Fruit fly (Drosophila melanogaster): ENCODE measurements around the gene CG11294.

The CG11294 gene

dm6 chrX:8696106-8696595 is 2.7 kb upstream of the CG11294 start:
- peak; percentile 14 for TF ChIP-seq Dfd (GFP tag; optimal IDR thresholded peaks at IDR 0.05)
- no peak for TF ChIP-seq woc (GFP tag; optimal IDR thresholded peaks at IDR 0.05)

dm6 chrX:8694823-8695492 is 1.5 kb upstream of the CG11294 start:
- TF ChIP-seq foxo (GFP tag; optimal IDR thresholded peaks at IDR 0.05) (no peak), Abd-B (GFP tag; optimal IDR thresholded peaks at IDR 0.05) (no peak), N (GFP tag; optimal IDR thresholded peaks at IDR 0.05) (no peak), Dfd (GFP tag; optimal IDR thresholded peaks at IDR 0.05) (peak; percentile 74), Mio (GFP tag; optimal IDR thresholded peaks at IDR 0.05) (no peak), sv (GFP tag; optimal IDR thresholded peaks at IDR 0.05) (no peak)

- no peak for TF ChIP-seq Abd-B (GFP tag; optimal IDR thresholded peaks at IDR 0.05)
- TF ChIP-seq Sp1 (GFP tag; optimal IDR thresholded peaks at IDR 0.05): peak; percentile 4
- no peak for TF ChIP-seq Rel (GFP tag; optimal IDR thresholded peaks at IDR 0.05)
- no peak for TF ChIP-seq Rel (tag; optimal IDR thresholded peaks at IDR 0.05)
- TF ChIP-seq GATAd (GFP tag; optimal IDR thresholded peaks at IDR 0.05): no peak
- no peak for TF ChIP-seq Vsx2 (GFP tag; optimal IDR thresholded peaks at IDR 0.05; ENCODE audit: partially characterized antibody)
Observed at dm6 chrX:8694066-8694822, 824 bp upstream of the CG11294 start.

- TF ChIP-seq br (GFP tag; optimal IDR thresholded peaks at IDR 0.05): peak; percentile 63
- peak; percentile 41 for TF ChIP-seq OdsH (GFP tag; optimal IDR thresholded peaks at IDR 0.05)
- TF ChIP-seq HLH106 (tag; optimal IDR thresholded peaks at IDR 0.05): peak; percentile 63
- peak; percentile 29 for TF ChIP-seq brk (GFP tag; optimal IDR thresholded peaks at IDR 0.05)
- TF ChIP-seq sv (GFP tag; optimal IDR thresholded peaks at IDR 0.05): peak; percentile 58
- TF ChIP-seq Mio (GFP tag; optimal IDR thresholded peaks at IDR 0.05): no peak
- peak; percentile 84 for TF ChIP-seq Hnf4 (GFP tag; optimal IDR thresholded peaks at IDR 0.05)
- peak; percentile 86 for TF ChIP-seq tai (GFP tag; optimal IDR thresholded peaks at IDR 0.05)
- TF ChIP-seq Hr78 (GFP tag; optimal IDR thresholded peaks at IDR 0.05): no peak
- peak; percentile 75 for TF ChIP-seq rgr (GFP tag; optimal IDR thresholded peaks at IDR 0.05)
- peak; percentile 50 for TF ChIP-seq psq (GFP tag; optimal IDR thresholded peaks at IDR 0.05)
- no peak for TF ChIP-seq pan (optimal IDR thresholded peaks at IDR 0.05)
- peak; percentile 53 for TF ChIP-seq fru (GFP tag; optimal IDR thresholded peaks at IDR 0.05)
- no peak for TF ChIP-seq dl (GFP tag; optimal IDR thresholded peaks at IDR 0.05; ENCODE audit: insufficient read depth in 1 of 2, partially characterized antibody in 2 of 2)
- TF ChIP-seq Abd-B (GFP tag; optimal IDR thresholded peaks at IDR 0.05): no peak
- TF ChIP-seq lola (GFP tag; optimal IDR thresholded peaks at IDR 0.05): no peak
- peak in 1 of 2 experiments; percentile 80 for TF ChIP-seq foxo (GFP tag; optimal IDR thresholded peaks at IDR 0.05)
- no peak for TF ChIP-seq jim (GFP tag; optimal IDR thresholded peaks at IDR 0.05)
- TF ChIP-seq woc (GFP tag; optimal IDR thresholded peaks at IDR 0.05): peak; percentile 86
- TF ChIP-seq Dfd (GFP tag; optimal IDR thresholded peaks at IDR 0.05): no peak
- TF ChIP-seq dmrt93B (GFP tag; optimal IDR thresholded peaks at IDR 0.05): no peak
- peak; percentile 76 for TF ChIP-seq h (GFP tag; optimal IDR thresholded peaks at IDR 0.05)
- no peak for TF ChIP-seq usp (GFP tag; optimal IDR thresholded peaks at IDR 0.05)
- peak; percentile 41 for TF ChIP-seq CG9705 (GFP tag; optimal IDR thresholded peaks at IDR 0.05)
- TF ChIP-seq dsf (GFP tag; optimal IDR thresholded peaks at IDR 0.05; ENCODE audit: borderline replicate concordance): peak; percentile 28
- TF ChIP-seq N (GFP tag; optimal IDR thresholded peaks at IDR 0.05): no peak
- no peak for TF ChIP-seq CG32264 (GFP tag; optimal IDR thresholded peaks at IDR 0.05)
- TF ChIP-seq Jra (GFP tag; optimal IDR thresholded peaks at IDR 0.05): peak; percentile 77
- peak; percentile 82 for TF ChIP-seq Hr83 (GFP tag; optimal IDR thresholded peaks at IDR 0.05; ENCODE audit: poor library complexity, severe bottlenecking)
- peak; percentile 66 for TF ChIP-seq Myc (optimal IDR thresholded peaks at IDR 0.05)
- TF ChIP-seq Rel (GFP tag; optimal IDR thresholded peaks at IDR 0.05): no peak
- peak; percentile 98 for TF ChIP-seq Rel (tag; optimal IDR thresholded peaks at IDR 0.05)
- no peak for TF ChIP-seq Vsx2 (GFP tag; optimal IDR thresholded peaks at IDR 0.05; ENCODE audit: partially characterized antibody)
- peak; percentile 36 for TF ChIP-seq sage (GFP tag; optimal IDR thresholded peaks at IDR 0.05)
- peak; percentile 59 for TF ChIP-seq Sp1 (GFP tag; optimal IDR thresholded peaks at IDR 0.05)
- no peak for TF ChIP-seq CrebA (GFP tag; optimal IDR thresholded peaks at IDR 0.05; ENCODE audit: borderline replicate concordance)
- no peak for TF ChIP-seq Dif (GFP tag; optimal IDR thresholded peaks at IDR 0.05; ENCODE audit: partially characterized antibody)
- TF ChIP-seq ey (GFP tag; optimal IDR thresholded peaks at IDR 0.05): peak; percentile 70
- TF ChIP-seq GATAd (GFP tag; optimal IDR thresholded peaks at IDR 0.05): peak; percentile 19
Observed at dm6 chrX:8690003-8690402, 3.4 kb downstream of the CG11294 start, which contains the start of the genes Ppt1 and Ogg1. Ppt1 (minus strand) TSS chrX:8690227. Ogg1 (plus strand) TSS chrX:8690327.
